Fruit fly (Drosophila melanogaster) whole organism, embryonic: Measurements from ENCODE around the gene CG16719.

Experiments used
- CG10267 ChIP-seq: fragments of 200-800 bp; sonication (Bioruptor generic); optimal IDR thresholded peaks from 2 replicates; lab custom pipeline; 2018; ENCODE audit warnings: missing biosample characterization, mild to moderate bottlenecking, missing genetic modification characterization, moderate library complexity
- CG10366 ChIP-seq: fragments of 200-800 bp; sonication (Bioruptor generic); IDR thresholded peaks from 2 replicates; pipeline ENCODE4 v1.3.6; 2022; ENCODE audit warnings: missing biosample characterization, missing genetic modification characterization
- CG10979 ChIP-seq: fragments of 200-800 bp; sonication (Bioruptor generic); optimal IDR thresholded peaks from 2 replicates; lab custom pipeline; 2018; ENCODE audit warnings: missing biosample characterization, mild to moderate bottlenecking, missing genetic modification characterization, moderate library complexity
- CG11085 ChIP-seq: fragments of 200-800 bp; sonication (Bioruptor generic); IDR thresholded peaks from 2 replicates; pipeline ENCODE4 v1.3.6; 2022; ENCODE audit warnings: missing biosample characterization, missing genetic modification characterization
- CG11093 ChIP-seq: fragments of 200-800 bp; sonication (Bioruptor generic); IDR thresholded peaks from 3 replicates; pipeline ENCODE4 v1.3.6; 2022; ENCODE audit warnings: missing biosample characterization, missing genetic modification characterization
- CG16779 ChIP-seq: fragments of 200-800 bp; sonication (Bioruptor generic); IDR thresholded peaks from 2 replicates; pipeline ENCODE4 v1.3.6; 2022; ENCODE audit warnings: missing biosample characterization, missing genetic modification characterization
- CG17385 ChIP-seq: fragments of 200-800 bp; sonication (Bioruptor generic); optimal IDR thresholded peaks from 3 replicates; lab custom pipeline; 2018; ENCODE audit warnings: missing biosample characterization, mild to moderate bottlenecking, missing genetic modification characterization
- CG18619 ChIP-seq: fragments of 200-800 bp; sonication (Bioruptor generic); optimal IDR thresholded peaks from 3 replicates; lab custom pipeline; 2017; ENCODE audit warnings: missing biosample characterization, mild to moderate bottlenecking, missing genetic modification characterization
- CG33557 ChIP-seq: fragments of 200-800 bp; sonication (Bioruptor generic); optimal IDR thresholded peaks from 2 replicates; lab custom pipeline; 2019; ENCODE audit warnings: missing biosample characterization, mild to moderate bottlenecking, missing genetic modification characterization, moderate library complexity
- CG42726 ChIP-seq: fragments of 200-800 bp; sonication (Bioruptor generic); IDR thresholded peaks from 2 replicates; pipeline ENCODE4 v1.3.6; 2022; ENCODE audit warnings: missing biosample characterization, missing genetic modification characterization; ENCODE audit not compliant: partially characterized antibody
- CG6813 ChIP-seq: fragments of 200-800 bp; sonication (Bioruptor generic); optimal IDR thresholded peaks from 2 replicates; lab custom pipeline; 2017; ENCODE audit warnings: missing biosample characterization, missing genetic modification characterization, mild to moderate bottlenecking, moderate library complexity, missing genetic modification reagents
- CG7556 ChIP-seq: fragments of 200-800 bp; sonication (Bioruptor generic); optimal IDR thresholded peaks from 2 replicates; lab custom pipeline; 2017; ENCODE audit warnings: missing biosample characterization, mild to moderate bottlenecking, missing genetic modification characterization
- CG8281 ChIP-seq: fragments of 200-800 bp; sonication (Bioruptor generic); optimal IDR thresholded peaks from 2 replicates; lab custom pipeline; 2018; ENCODE audit warnings: missing biosample characterization, mild to moderate bottlenecking, missing genetic modification characterization, moderate library complexity
- CG9609 ChIP-seq: fragments of 200-800 bp; sonication (Bioruptor generic); optimal IDR thresholded peaks from 3 replicates; lab custom pipeline; 2016; ENCODE audit warnings: missing biosample characterization, missing genetic modification characterization
- CG9727 ChIP-seq: fragments of 200-800 bp; sonication (Bioruptor generic); optimal IDR thresholded peaks from 3 replicates; lab custom pipeline; 2017; ENCODE audit warnings: missing biosample characterization, mild to moderate bottlenecking, missing genetic modification characterization
- CHES-1-like ChIP-seq: fragments of 200-800 bp; sonication (Bioruptor generic); optimal IDR thresholded peaks from 2 replicates; lab custom pipeline; 2016; ENCODE audit warnings: missing biosample characterization, missing genetic modification characterization
- Camta ChIP-seq: fragments of 200-800 bp; sonication (Bioruptor generic); optimal IDR thresholded peaks from 2 replicates; lab custom pipeline; 2016; ENCODE audit warnings: missing biosample characterization, missing genetic modification characterization
- Dp ChIP-seq: fragments of 200-800 bp; sonication (Bioruptor generic); optimal IDR thresholded peaks from 2 replicates; lab custom pipeline; 2018; ENCODE audit warnings: missing biosample characterization, mild to moderate bottlenecking, missing genetic modification characterization, moderate library complexity
- Dref ChIP-seq: fragments of 200-800 bp; sonication (Bioruptor generic); IDR thresholded peaks from 2 replicates; pipeline ENCODE4 v1.3.6; 2022; ENCODE audit warnings: missing biosample characterization, missing genetic modification characterization
- Gug ChIP-seq: fragments of 200-800 bp; sonication (Bioruptor generic); IDR thresholded peaks from 4 replicates; pipeline ENCODE4 v1.3.6; 2022; ENCODE audit warnings: missing biosample characterization, missing genetic modification characterization
- Hand ChIP-seq: fragments of 200-800 bp; sonication (Bioruptor generic); optimal IDR thresholded peaks from 2 replicates; lab custom pipeline; 2017; ENCODE audit warnings: mild to moderate bottlenecking, missing biosample characterization, missing genetic modification reagents, missing genetic modification characterization
- Hr78 ChIP-seq, 2 experiments: fragments of 200-800 bp in 1 of 2; fragments of >200 bp in 1 of 2; sonication (Bioruptor generic) in 1 of 2; optimal IDR thresholded peaks; 2 replicates each; lab custom pipeline; 2017 to 2019; ENCODE audit warnings: missing biosample characterization in 2 of 2, missing genetic modification characterization in 2 of 2, mild to moderate bottlenecking in 1 of 2, moderate library complexity in 1 of 2
- Hsf ChIP-seq: fragments of 200-800 bp; sonication (Bioruptor generic); optimal IDR thresholded peaks from 3 replicates; lab custom pipeline; 2016; ENCODE audit warnings: missing biosample characterization, missing genetic modification characterization
- Lpt ChIP-seq: fragments of >200 bp; optimal IDR thresholded peaks from 2 replicates; lab custom pipeline; 2018; ENCODE audit warnings: missing biosample characterization, missing genetic modification characterization
- Meics ChIP-seq: fragments of 200-800 bp; sonication (Bioruptor generic); optimal IDR thresholded peaks from 2 replicates; lab custom pipeline; 2017; ENCODE audit warnings: missing biosample characterization, mild to moderate bottlenecking, missing genetic modification characterization
- Mrtf ChIP-seq: fragments of 200-800 bp; sonication (Bioruptor generic); IDR thresholded peaks from 3 replicates; pipeline ENCODE4 v1.3.6; 2022; ENCODE audit warnings: missing biosample characterization, missing genetic modification characterization
- Myb ChIP-seq: fragments of 200-800 bp; sonication (Bioruptor generic); optimal IDR thresholded peaks from 2 replicates; lab custom pipeline; 2016; ENCODE audit warnings: missing biosample characterization, missing genetic modification characterization
- NC2α ChIP-seq: fragments of 200-800 bp; sonication (Bioruptor generic); optimal IDR thresholded peaks from 2 replicates; lab custom pipeline; 2016; ENCODE audit warnings: missing biosample characterization, missing genetic modification characterization
- Optix ChIP-seq: fragments of 200-800 bp; sonication (Bioruptor generic); IDR thresholded peaks from 3 replicates; pipeline ENCODE4 v1.3.6; 2022; ENCODE audit warnings: missing biosample characterization, missing genetic modification characterization
- Ptx1 ChIP-seq: fragments of 200-800 bp; sonication (Bioruptor generic); IDR thresholded peaks from 2 replicates; pipeline ENCODE4 v1.3.6; 2022; ENCODE audit warnings: missing biosample characterization, missing genetic modification characterization
- Rfx ChIP-seq: fragments of 200-800 bp; sonication (Bioruptor generic); IDR thresholded peaks from 2 replicates; pipeline ENCODE4 v1.3.6; 2022; ENCODE audit warnings: missing biosample characterization, missing genetic modification characterization
- Sox102F ChIP-seq: fragments of 200-800 bp; sonication (Bioruptor generic); optimal IDR thresholded peaks from 2 replicates; lab custom pipeline; 2018; ENCODE audit warnings: missing biosample characterization, mild to moderate bottlenecking, missing genetic modification characterization, moderate library complexity
- TFAM ChIP-seq: fragments of 200-800 bp; sonication (Bioruptor generic); optimal IDR thresholded peaks from 2 replicates; lab custom pipeline; 2017; ENCODE audit warnings: missing biosample characterization, missing genetic modification characterization, inconsistent platforms
- ash1 ChIP-seq: fragments of 200-800 bp; sonication (Bioruptor generic); optimal IDR thresholded peaks from 2 replicates; lab custom pipeline; 2018; ENCODE audit warnings: missing biosample characterization, mild to moderate bottlenecking, missing genetic modification characterization
- cas ChIP-seq: fragments of 200-800 bp; sonication (Bioruptor generic); IDR thresholded peaks from 2 replicates; pipeline ENCODE4 v1.3.6; 2022; ENCODE audit warnings: missing biosample characterization, missing genetic modification characterization
- chm ChIP-seq: fragments of 200-800 bp; sonication (Bioruptor generic); IDR thresholded peaks from 2 replicates; pipeline ENCODE4 v1.3.6; 2022; ENCODE audit warnings: missing biosample characterization, missing genetic modification characterization
- ftz-f1 ChIP-seq: fragments of 200-800 bp; sonication (Bioruptor generic); optimal IDR thresholded peaks from 2 replicates; lab custom pipeline; 2016; ENCODE audit warnings: missing biosample characterization, missing genetic modification characterization
- ham ChIP-seq: fragments of 200-800 bp; sonication (Bioruptor generic); IDR thresholded peaks from 2 replicates; pipeline ENCODE4 v1.3.6; 2022; ENCODE audit warnings: missing biosample characterization, missing genetic modification characterization
- hbn ChIP-seq: fragments of 200-800 bp; sonication (Bioruptor generic); IDR thresholded peaks from 2 replicates; pipeline ENCODE4 v1.3.6; 2022; ENCODE audit warnings: missing biosample characterization, missing genetic modification characterization; ENCODE audit not compliant: partially characterized antibody
- knrl ChIP-seq: fragments of 200-800 bp; sonication (Bioruptor generic); IDR thresholded peaks from 3 replicates; pipeline ENCODE4 v1.3.6; 2022; ENCODE audit warnings: missing biosample characterization, missing genetic modification characterization; ENCODE audit not compliant: partially characterized antibody
- odd ChIP-seq: fragments of 200-800 bp; sonication (Bioruptor generic); optimal IDR thresholded peaks from 2 replicates; lab custom pipeline; 2017; ENCODE audit warnings: missing biosample characterization, mild to moderate bottlenecking, missing genetic modification characterization
- pho ChIP-seq: fragments of 200-800 bp; sonication (Bioruptor generic); optimal IDR thresholded peaks from 2 replicates; lab custom pipeline; 2016; ENCODE audit warnings: missing biosample characterization, missing genetic modification characterization
- repo ChIP-seq: fragments of 200-800 bp; sonication (Bioruptor generic); optimal IDR thresholded peaks from 2 replicates; lab custom pipeline; 2016; ENCODE audit warnings: missing biosample characterization, missing genetic modification characterization
- sr ChIP-seq: fragments of 200-800 bp; sonication (Bioruptor generic); IDR thresholded peaks from 3 replicates; pipeline ENCODE4 v1.3.6; 2022; ENCODE audit warnings: missing biosample characterization, missing genetic modification characterization
- tgo ChIP-seq: fragments of 200-800 bp; sonication (Bioruptor generic); IDR thresholded peaks from 3 replicates; pipeline ENCODE4 v1.3.6; 2022; ENCODE audit warnings: missing biosample characterization, missing genetic modification characterization
- trem ChIP-seq: fragments of 200-800 bp; optimal IDR thresholded peaks from 3 replicates; lab custom pipeline; 2019; ENCODE audit warnings: missing biosample characterization, mild to moderate bottlenecking, missing genetic modification characterization, moderate library complexity
- twi ChIP-seq: fragments of 200-800 bp; optimal IDR thresholded peaks from 2 replicates; lab custom pipeline; 2019; ENCODE audit warnings: missing biosample characterization, mild to moderate bottlenecking, missing genetic modification characterization, moderate library complexity
- vnd ChIP-seq: fragments of 200-800 bp; sonication (Bioruptor generic); IDR thresholded peaks from 3 replicates; pipeline ENCODE4 v1.3.6; 2022; ENCODE audit warnings: missing biosample characterization, missing genetic modification characterization; ENCODE audit not compliant: partially characterized antibody
- zfh1 ChIP-seq: fragments of 200-800 bp; sonication (Bioruptor generic); IDR thresholded peaks from 3 replicates; pipeline ENCODE4 v1.3.6; 2022; ENCODE audit warnings: missing biosample characterization, missing genetic modification characterization

Gene CG16719

dm6 chr3L:9713828-9714536, 29.0 kb downstream of the CG16719 start, which contains the start of gene vsg (continued):
- TF ChIP-seq pho (peak; percentile 57), Sox102F (peak; percentile 82), CG6813 (no peak), Ptx1 (peak; percentile 79), tgo (GFP tag; lab: Robert Waterston, UW) (peak; percentile 81), Hr78 (GFP tag; optimal IDR thresholded peaks at IDR 0.05; lab: Kevin White, UChicago) (peak in 1 of 2 experiments; percentile 56), TFAM (GFP tag; lab: Kevin White, UChicago) (no peak), CG9609 (no peak), Myb (GFP tag; lab: Kevin White, UChicago) (peak; percentile 33), CG17385 (GFP tag; lab: Kevin White, UChicago) (peak; percentile 83), Mrtf (GFP tag; lab: Robert Waterston, UW) (no peak; the same call in 1 of the 3 replicates), knrl (GFP tag; lab: Robert Waterston, UW) (peak; percentile 85), CG16779 (GFP tag; lab: Robert Waterston, UW) (0 out of 2 replicates have a peak, but pooled peaks have one; percentile 38), hbn (peak; percentile 64), cas (peak; percentile 29; the same call in 1 of the 2 replicates), CG42726 (GFP tag; lab: Robert Waterston, UW) (peak; percentile 93), CG11085 (no peak; the same call in 1 of the 2 replicates), CG11093 (GFP tag; lab: Robert Waterston, UW) (peak; percentile 61; the same call in 2 of the 3 replicates), ham (GFP tag; lab: Robert Waterston, UW) (no peak), CG8281 (tag; lab: Kevin White, UChicago) (peak; percentile 55), Lpt (GFP tag; lab: Kevin White, UChicago) (no peak), Camta (peak; percentile 29), twi (tag; lab: Kevin White, UChicago) (peak; percentile 78), Hand (GFP tag; lab: Kevin White, UChicago) (peak; percentile 31), odd (peak; percentile 70), CG7556 (GFP tag; lab: Kevin White, UChicago) (peak; percentile 79), CHES-1-like (no peak), ftz-f1 (GFP tag; lab: Kevin White, UChicago) (no peak), trem (peak; percentile 76), zfh1 (GFP tag; lab: Robert Waterston, UW) (peak; percentile 5; the same call in 1 of the 3 replicates), Meics (peak; percentile 85), Dref (peak; percentile 79), ash1 (no peak), CG18619 (peak; percentile 74), CG9727 (peak; percentile 91), Dp (GFP tag; lab: Kevin White, UChicago) (no peak), Hsf (GFP tag; lab: Kevin White, UChicago) (peak; percentile 70), vnd (GFP tag; lab: Robert Waterston, UW) (peak; percentile 83), CG10979 (tag; lab: Kevin White, UChicago) (peak; percentile 78), Rfx (peak; percentile 70), CG33557 (GFP tag; lab: Kevin White, UChicago) (peak; percentile 75), sr (GFP tag; lab: Robert Waterston, UW) (no peak), Gug (GFP tag; lab: Robert Waterston, UW) (peak; percentile 81; the same call in 3 of the 4 replicates), CG10267 (tag; lab: Kevin White, UChicago) (peak; percentile 84), chm (GFP tag; lab: Robert Waterston, UW) (peak; percentile 52; the same call in 1 of the 2 replicates), NC2α (GFP tag; lab: Kevin White, UChicago) (no peak), Optix (GFP tag; lab: Robert Waterston, UW) (peak; percentile 42; the same call in 1 of the 3 replicates), CG10366 (GFP tag; lab: Robert Waterston, UW) (peak; percentile 60; the same call in 1 of the 2 replicates), repo (GFP tag; lab: Kevin White, UChicago) (no peak)
